Fruit fly (Drosophila melanogaster) whole organism, wandering third instar larva: ENCODE data around the gene MEP-1.

Experiments
- Abd-B ChIP-seq: fragments of >200 bp; optimal IDR thresholded peaks from 2 replicates; lab custom pipeline; 2017; ENCODE audit warnings: missing biosample characterization, missing genetic modification characterization
- CG32264 ChIP-seq: fragments of 200-800 bp; sonication (Bioruptor generic); optimal IDR thresholded peaks from 2 replicates; lab custom pipeline; 2016; ENCODE audit warnings: missing biosample characterization, missing genetic modification characterization
- CG9705 ChIP-seq: fragments of 200-800 bp; sonication (Bioruptor generic); optimal IDR thresholded peaks from 2 replicates; lab custom pipeline; 2018; ENCODE audit warnings: missing biosample characterization, mild to moderate bottlenecking, missing genetic modification characterization
- CrebA ChIP-seq: fragments of 200-800 bp; sonication (Bioruptor generic); optimal IDR thresholded peaks from 2 replicates; lab custom pipeline; 2016; ENCODE audit warnings: missing biosample characterization, mild to moderate bottlenecking, missing genetic modification characterization, borderline replicate concordance
- Dif ChIP-seq: fragments of 200-275, 200-300 bp; sonication (Bioruptor generic); optimal IDR thresholded peaks from 2 replicates; lab custom pipeline; 2018; ENCODE audit warnings: missing biosample characterization, missing genetic modification characterization; ENCODE audit not compliant: partially characterized antibody
- GATAd ChIP-seq: sonication (Bioruptor generic); optimal IDR thresholded peaks from 2 replicates; lab custom pipeline; 2016; ENCODE audit warnings: missing biosample characterization, missing genetic modification characterization
- HLH106 ChIP-seq: fragments of 200-800 bp; optimal IDR thresholded peaks from 3 replicates; lab custom pipeline; 2019; ENCODE audit warnings: missing biosample characterization, mild to moderate bottlenecking, missing genetic modification characterization, moderate library complexity
- Hnf4 ChIP-seq: fragments of 200-800 bp; sonication (Bioruptor generic); optimal IDR thresholded peaks from 2 replicates; lab custom pipeline; 2016; ENCODE audit warnings: missing biosample characterization, mild to moderate bottlenecking, missing genetic modification characterization
- Hr78 ChIP-seq: fragments of >200 bp; optimal IDR thresholded peaks from 2 replicates; lab custom pipeline; 2017; ENCODE audit warnings: missing biosample characterization, missing genetic modification characterization
- Jra ChIP-seq: sonication (Bioruptor generic); optimal IDR thresholded peaks from 2 replicates; lab custom pipeline; 2016; ENCODE audit warnings: missing biosample characterization, missing genetic modification characterization
- Myc ChIP-seq: fragments of >200 bp; optimal IDR thresholded peaks from 2 replicates; lab custom pipeline; 2017
- OdsH ChIP-seq: fragments of 200-800 bp; sonication (Bioruptor generic); optimal IDR thresholded peaks from 2 replicates; lab custom pipeline; 2016; ENCODE audit warnings: missing biosample characterization, mild to moderate bottlenecking, missing genetic modification characterization
- Rel ChIP-seq, 2 experiments: fragments of 200-800 bp; sonication (Bioruptor generic) in 1 of 2; optimal IDR thresholded peaks; 2 replicates in 1 of 2; 3 replicates in 1 of 2; lab custom pipeline; 2016 to 2019; ENCODE audit warnings: mild to moderate bottlenecking in 2 of 2, missing biosample characterization in 2 of 2, missing genetic modification characterization in 2 of 2, moderate library complexity in 1 of 2
- Sp1 ChIP-seq: fragments of 200-800 bp; sonication (Bioruptor generic); optimal IDR thresholded peaks from 3 replicates; lab custom pipeline; 2019; ENCODE audit warnings: missing biosample characterization, mild to moderate bottlenecking, missing genetic modification characterization, moderate library complexity
- Vsx2 ChIP-seq: fragments of 200-300, 225-300 bp; sonication (Bioruptor generic); optimal IDR thresholded peaks from 2 replicates; lab custom pipeline; 2018; ENCODE audit warnings: missing biosample characterization, missing genetic modification characterization; ENCODE audit not compliant: partially characterized antibody
- br ChIP-seq: fragments of 200-800 bp; sonication (Bioruptor generic); optimal IDR thresholded peaks from 2 replicates; lab custom pipeline; 2016; ENCODE audit warnings: missing biosample characterization, missing genetic modification characterization
- brk ChIP-seq: fragments of 200-800 bp; sonication (Bioruptor generic); optimal IDR thresholded peaks from 2 replicates; lab custom pipeline; 2016; ENCODE audit warnings: missing biosample characterization, mild to moderate bottlenecking, missing genetic modification characterization
- dl ChIP-seq, 2 experiments: fragments of 175-275, 200-275 bp in 1 of 2; fragments of 200-275 bp in 1 of 2; sonication (Bioruptor generic); optimal IDR thresholded peaks; lab custom pipeline; 2018; ENCODE audit warnings: mild to moderate bottlenecking in 2 of 2, missing biosample characterization in 2 of 2, missing genetic modification characterization in 2 of 2, moderate library complexity in 2 of 2; ENCODE audit not compliant: partially characterized antibody in 2 of 2, insufficient read depth in 1 of 2
- dmrt93B ChIP-seq: fragments of 200-800 bp; sonication (Bioruptor generic); optimal IDR thresholded peaks from 2 replicates; lab custom pipeline; 2018; ENCODE audit warnings: missing biosample characterization, mild to moderate bottlenecking, missing genetic modification characterization
- dsf ChIP-seq: sonication (Bioruptor generic); optimal IDR thresholded peaks from 2 replicates; lab custom pipeline; 2016; ENCODE audit warnings: missing biosample characterization, missing genetic modification characterization, borderline replicate concordance
- ey ChIP-seq: fragments of 200-800 bp; sonication (Bioruptor generic); optimal IDR thresholded peaks from 2 replicates; lab custom pipeline; 2016; ENCODE audit warnings: missing biosample characterization, missing genetic modification characterization
- foxo ChIP-seq, 2 experiments: fragments of 200-800 bp; sonication (Bioruptor generic); optimal IDR thresholded peaks; 2 replicates in 1 of 2; 3 replicates in 1 of 2; lab custom pipeline; 2016 to 2017; ENCODE audit warnings: missing biosample characterization in 2 of 2, missing genetic modification characterization in 2 of 2
- fru ChIP-seq: fragments of 200-800 bp; sonication (Bioruptor generic); optimal IDR thresholded peaks from 3 replicates; lab custom pipeline; 2016; ENCODE audit warnings: missing biosample characterization, mild to moderate bottlenecking, missing genetic modification characterization
- h ChIP-seq: fragments of 200-800 bp; sonication (Bioruptor generic); optimal IDR thresholded peaks from 3 replicates; lab custom pipeline; 2016; ENCODE audit warnings: missing biosample characterization, mild to moderate bottlenecking, missing genetic modification characterization
- jim ChIP-seq: fragments of 175-275, 200-325 bp; sonication (Bioruptor generic); optimal IDR thresholded peaks from 2 replicates; lab custom pipeline; 2016; ENCODE audit warnings: missing biosample characterization, mild to moderate bottlenecking, missing genetic modification characterization
- pan ChIP-seq: fragments of >200 bp; optimal IDR thresholded peaks from 2 replicates; lab custom pipeline; 2017
- psq ChIP-seq: fragments of 200-800 bp; sonication (Bioruptor generic); optimal IDR thresholded peaks from 3 replicates; lab custom pipeline; 2017; ENCODE audit warnings: missing biosample characterization, mild to moderate bottlenecking, missing genetic modification characterization, moderate library complexity
- rgr ChIP-seq: fragments of 200-800 bp; sonication (Bioruptor generic); optimal IDR thresholded peaks from 3 replicates; lab custom pipeline; 2016; ENCODE audit warnings: missing biosample characterization, mild to moderate bottlenecking, missing genetic modification characterization
- sage ChIP-seq: fragments of 200-800 bp; sonication (Bioruptor generic); optimal IDR thresholded peaks from 2 replicates; lab custom pipeline; 2016; ENCODE audit warnings: missing biosample characterization, mild to moderate bottlenecking, missing genetic modification characterization
- sv ChIP-seq: fragments of 200-800 bp; sonication (Bioruptor generic); optimal IDR thresholded peaks from 3 replicates; lab custom pipeline; 2016; ENCODE audit warnings: missing biosample characterization, missing genetic modification characterization
- usp ChIP-seq: fragments of >200 bp; optimal IDR thresholded peaks from 2 replicates; lab custom pipeline; 2017; ENCODE audit warnings: missing biosample characterization, missing genetic modification characterization
- woc ChIP-seq: sonication (Bioruptor generic); optimal IDR thresholded peaks from 2 replicates; lab custom pipeline; 2016; ENCODE audit warnings: missing biosample characterization, mild to moderate bottlenecking, missing genetic modification characterization

The MEP-1 gene

DNA sequence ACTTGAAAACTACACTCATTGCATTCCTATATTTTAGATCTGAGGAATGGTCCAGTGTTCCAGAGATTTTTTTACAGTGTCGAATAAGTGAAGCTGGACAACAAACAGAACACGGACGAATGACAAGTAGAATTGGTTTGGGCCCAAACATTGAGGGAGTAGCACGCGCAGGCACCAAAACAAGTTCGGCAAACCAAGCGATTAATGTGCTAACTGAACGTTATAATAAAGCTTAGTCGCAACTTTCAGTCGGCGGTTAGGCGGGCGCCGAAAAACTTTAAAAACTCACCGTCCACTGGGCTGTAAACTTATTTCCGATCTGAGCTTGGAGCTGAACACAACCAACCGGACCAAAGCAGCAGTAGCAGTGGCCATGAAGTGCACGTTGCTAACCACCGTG, 13.6 kb downstream of the MEP-1 start, which contains the start of gene CG1143:
TSS of gene CG1143 (plus strand) at position 301 of the 400 bp plus-strand sequence.
- TF ChIP-seq h (GFP tag; lab: Kevin White, UChicago) (no peak), OdsH (GFP tag; lab: Kevin White, UChicago) (no peak), brk (GFP tag; lab: Kevin White, UChicago) (no peak), dsf (GFP tag; lab: Kevin White, UChicago) (no peak), Hr78 (GFP tag; lab: Kevin White, UChicago) (no peak), Dif (GFP tag; lab: Kevin White, UChicago) (no peak), Myc (lab: Kevin White, UChicago) (no peak), Abd-B (no peak), usp (GFP tag; lab: Kevin White, UChicago) (no peak), foxo (GFP tag; optimal IDR thresholded peaks at IDR 0.05; lab: Kevin White, UChicago) (no peak), dmrt93B (GFP tag; lab: Kevin White, UChicago) (no peak), CG9705 (GFP tag; lab: Kevin White, UChicago) (no peak)

DNA sequence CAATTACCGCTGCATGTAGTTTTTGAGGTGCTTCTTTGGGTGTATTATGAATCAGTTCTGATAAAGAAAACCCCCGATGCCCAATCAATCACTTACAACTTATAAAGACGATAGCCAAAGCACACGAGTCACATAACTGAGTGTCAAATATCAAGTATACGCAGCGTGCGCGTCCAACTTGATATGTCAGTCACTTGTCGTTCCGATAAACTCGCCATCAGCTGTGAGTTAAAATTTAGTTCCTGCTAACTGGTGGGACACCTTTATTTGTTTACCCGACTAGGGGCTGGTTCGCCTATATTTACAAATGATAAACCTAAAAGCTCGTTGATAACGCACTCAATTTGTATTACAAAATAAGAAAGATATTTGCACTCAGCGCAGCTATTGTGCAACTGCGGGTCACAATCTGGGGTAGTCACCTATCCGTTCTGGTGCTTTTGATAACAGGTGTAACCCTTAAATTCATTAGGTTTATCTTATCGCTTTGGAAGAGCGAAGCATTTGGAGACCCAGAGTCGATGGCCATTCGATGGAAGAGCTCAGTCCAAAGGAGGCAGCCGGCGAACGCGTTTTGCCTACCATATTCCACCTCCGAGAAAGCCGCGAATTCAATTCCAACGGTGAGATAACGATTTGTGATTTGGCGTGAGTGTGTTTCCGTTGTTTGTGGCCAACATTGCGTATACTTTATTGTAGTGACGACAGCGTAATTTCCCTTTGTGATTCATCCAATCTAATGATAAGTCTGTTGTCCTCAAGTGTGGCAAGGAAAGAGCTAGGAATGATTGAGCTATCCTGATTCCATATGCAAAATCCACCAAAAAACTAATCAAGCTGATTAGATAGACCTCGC, 16.2 kb downstream of the MEP-1 start, which contains the start of gene CG1246:
TSS of gene CG1246 (plus strand) at position 526 of the 856 bp plus-strand sequence.
- TF ChIP-seq Vsx2 (GFP tag; lab: Kevin White, UChicago) (no peak), sage (GFP tag; lab: Kevin White, UChicago) (no peak), CrebA (GFP tag; lab: Kevin White, UChicago) (no peak), CG9705 (GFP tag; lab: Kevin White, UChicago) (no peak), brk (GFP tag; lab: Kevin White, UChicago) (no peak), h (GFP tag; lab: Kevin White, UChicago) (peak; percentile 41), psq (GFP tag; lab: Kevin White, UChicago) (no peak), pan (lab: Kevin White, UChicago) (no peak), woc (GFP tag; lab: Kevin White, UChicago) (no peak), Abd-B (no peak), Hnf4 (GFP tag; lab: Kevin White, UChicago) (no peak), fru (no peak), Rel (GFP tag; optimal IDR thresholded peaks at IDR 0.05; lab: Kevin White, UChicago) (no peak), Rel (tag; optimal IDR thresholded peaks at IDR 0.05; lab: Kevin White, UChicago) (peak; percentile 56), Jra (GFP tag; lab: Kevin White, UChicago) (peak; percentile 17), rgr (GFP tag; lab: Kevin White, UChicago) (peak; percentile 4), foxo (GFP tag; optimal IDR thresholded peaks at IDR 0.05; lab: Kevin White, UChicago) (no peak)

DNA sequence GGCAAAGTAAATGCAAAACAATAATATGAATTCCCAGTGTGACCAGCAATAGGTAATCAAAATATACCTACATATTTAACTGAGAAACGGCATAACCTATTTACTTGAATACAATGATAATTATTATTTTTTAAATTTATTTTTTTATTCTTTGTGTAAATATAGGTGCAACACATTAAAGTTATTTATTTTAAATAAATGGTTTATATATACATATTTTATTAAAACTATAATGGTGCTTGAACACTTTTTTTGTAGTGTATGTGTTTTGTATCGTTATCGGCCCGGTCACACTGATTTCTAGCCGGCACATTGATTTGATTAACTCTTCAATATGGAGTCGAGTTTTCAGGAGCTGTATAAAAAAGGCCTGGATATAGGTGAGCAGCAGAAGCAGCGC, 20.3 kb downstream of the MEP-1 start, which contains the start of the genes ProRS-m, CG42304 and Snup:
TSS of gene ProRS-m (minus strand) at position 51 of the 400 bp plus-strand sequence.
TSS of gene CG42304 (plus strand) at position 289 of the 400 bp plus-strand sequence.
TSS of gene Snup (plus strand) at position 289 of the 400 bp plus-strand sequence.
- TF ChIP-seq fru = peak; percentile 21
- TF ChIP-seq HLH106 = peak; percentile 68
- TF ChIP-seq Abd-B = no peak
- peak; percentile 32 for TF ChIP-seq dmrt93B (GFP tag; lab: Kevin White, UChicago)
- TF ChIP-seq dsf (GFP tag; lab: Kevin White, UChicago) = no peak
- peak; percentile 41 for TF ChIP-seq psq (GFP tag; lab: Kevin White, UChicago)

DNA sequence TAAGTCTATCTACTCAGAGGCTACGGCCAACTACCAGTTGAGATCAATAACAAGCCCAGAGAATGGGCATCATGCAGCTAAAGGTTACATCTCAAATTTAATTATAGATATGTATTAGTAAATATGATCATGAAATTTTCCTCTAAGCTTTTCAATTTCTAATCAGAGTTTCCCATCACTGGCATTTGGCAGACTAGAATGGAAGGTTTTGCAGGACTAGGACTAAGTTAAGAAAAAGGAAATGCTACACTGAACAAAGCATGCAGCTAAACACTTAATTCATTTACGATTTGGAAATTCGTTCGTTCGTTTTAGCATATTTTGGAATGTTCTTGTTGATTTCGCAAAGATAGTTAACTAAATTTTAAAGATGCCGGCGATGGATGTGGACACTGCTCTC, 27.8 kb downstream of the MEP-1 start, which contains the start of gene CG33233:
TSS of gene CG33233 (plus strand) at position 301 of the 400 bp plus-strand sequence.
- no peak for TF ChIP-seq dl (GFP tag; optimal IDR thresholded peaks at IDR 0.05; lab: Kevin White, UChicago; ENCODE audit: insufficient read depth in 1 of 2, partially characterized antibody in 2 of 2)
- no peak for TF ChIP-seq GATAd (GFP tag; lab: Kevin White, UChicago)
- no peak for TF ChIP-seq ey (GFP tag; lab: Kevin White, UChicago)
- TF ChIP-seq dmrt93B (GFP tag; lab: Kevin White, UChicago) = no peak
- TF ChIP-seq Sp1 (GFP tag; lab: Kevin White, UChicago) = no peak
- no peak for TF ChIP-seq sv
- TF ChIP-seq CG32264 (GFP tag; lab: Kevin White, UChicago) = no peak
- no peak for TF ChIP-seq jim (GFP tag; lab: Kevin White, UChicago)
- no peak for TF ChIP-seq CG9705 (GFP tag; lab: Kevin White, UChicago)
- TF ChIP-seq psq (GFP tag; lab: Kevin White, UChicago) = no peak
- TF ChIP-seq Jra (GFP tag; lab: Kevin White, UChicago) = no peak
- no peak for TF ChIP-seq Hnf4 (GFP tag; lab: Kevin White, UChicago)
- no peak for TF ChIP-seq br (GFP tag; lab: Kevin White, UChicago)
- TF ChIP-seq rgr (GFP tag; lab: Kevin White, UChicago) = no peak
- TF ChIP-seq pan (lab: Kevin White, UChicago) = no peak
- no peak for TF ChIP-seq woc (GFP tag; lab: Kevin White, UChicago)
